Worm (Caenorhabditis elegans): ENCODE results near the gene wht-8.

wht-8 gene

DNA sequence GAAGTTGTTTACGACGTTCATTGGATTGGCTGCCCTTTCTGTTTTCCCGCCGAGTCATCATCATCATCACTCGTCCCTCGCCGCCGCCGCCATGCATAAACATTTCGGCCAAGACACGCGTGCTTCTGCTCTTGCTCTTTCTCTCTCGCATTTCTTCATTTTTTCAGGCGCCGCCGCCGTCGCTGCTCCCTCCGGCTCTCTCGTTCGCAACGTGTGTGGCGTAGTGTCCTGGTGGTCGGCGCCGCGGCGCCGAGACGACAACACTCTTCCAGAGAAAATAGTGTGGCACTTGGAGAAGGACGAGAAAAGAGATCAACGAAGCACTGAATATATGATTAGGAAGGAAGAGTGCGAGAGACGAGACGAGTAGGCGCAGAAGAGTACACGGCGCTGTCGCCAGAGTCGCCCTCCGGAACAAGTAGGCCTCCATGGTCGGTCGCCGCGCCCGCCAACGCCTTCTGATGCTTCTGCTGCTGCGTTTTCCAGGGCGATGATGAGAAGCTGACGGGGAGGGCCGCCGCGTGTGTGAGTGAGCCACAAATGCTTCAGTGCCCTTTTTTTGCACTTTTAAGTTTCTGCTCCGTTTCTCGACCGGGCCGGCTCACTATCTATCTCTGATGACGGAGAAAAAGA is 33.0 kb upstream of the wht-8 start (continued):
- TF ChIP-seq blmp-1 (tag; optimal IDR thresholded peaks at IDR 0.05), result no peak
- TF ChIP-seq C16A3.4 (tag; optimal IDR thresholded peaks at IDR 0.05), result no peak
- TF ChIP-seq hlh-17 (GFP tag; optimal IDR thresholded peaks at IDR 0.05; ENCODE audit: borderline replicate concordance), result no peak
- no peak for TF ChIP-seq hpl-2 (GFP tag; optimal IDR thresholded peaks at IDR 0.05)
- TF ChIP-seq C34B4.2 (tag; optimal IDR thresholded peaks at IDR 0.05), result no peak
- TF ChIP-seq nhr-237 (tag; optimal IDR thresholded peaks at IDR 0.05), result no peak
- TF ChIP-seq lin-13 (GFP tag; optimal IDR thresholded peaks at IDR 0.05), result no peak
- peak; percentile 26 for TF ChIP-seq swsn-7 (tag; optimal IDR thresholded peaks at IDR 0.05)
- no peak for TF ChIP-seq ztf-11 (tag; optimal IDR thresholded peaks at IDR 0.05)
- no peak for TF ChIP-seq nhr-84 (tag; optimal IDR thresholded peaks at IDR 0.05)
- no peak for TF ChIP-seq irx-1 (tag; optimal IDR thresholded peaks at IDR 0.05)
- TF ChIP-seq unc-30 (tag; optimal IDR thresholded peaks at IDR 0.05), result no peak
- no peak for TF ChIP-seq unc-62 (GFP tag; optimal IDR thresholded peaks at IDR 0.05)
- TF ChIP-seq tbx-2 (tag; optimal IDR thresholded peaks at IDR 0.05), result no peak
- no peak for TF ChIP-seq alr-1 (tag; optimal IDR thresholded peaks at IDR 0.05; ENCODE audit: borderline replicate concordance)
- no peak for TF ChIP-seq ama-1 (optimal IDR thresholded peaks at IDR 0.05)
- no peak for TF ChIP-seq unc-98 (GFP tag; IDR thresholded peaks at IDR 0.05)
- TF ChIP-seq dsc-1 (tag; optimal IDR thresholded peaks at IDR 0.05), result peak; percentile 19
- no peak for TF ChIP-seq pag-3 (tag; optimal IDR thresholded peaks at IDR 0.05; ENCODE audit: borderline replicate concordance, insufficient read depth)
- no peak for TF ChIP-seq sptf-1 (tag; optimal IDR thresholded peaks at IDR 0.05)
- no peak for TF ChIP-seq sox-4 (tag; optimal IDR thresholded peaks at IDR 0.05)
- peak; percentile 10 for TF ChIP-seq mep-1 (tag; optimal IDR thresholded peaks at IDR 0.05)
- no peak for TF ChIP-seq lin-39 (tag; optimal IDR thresholded peaks at IDR 0.05)
- no peak for TF ChIP-seq egl-27 (tag; optimal IDR thresholded peaks at IDR 0.05)
- peak; percentile 88 for TF ChIP-seq fkh-10 (GFP tag; optimal IDR thresholded peaks at IDR 0.05)
- TF ChIP-seq tlp-1 (tag; optimal IDR thresholded peaks at IDR 0.05), result no peak
- no peak for TF ChIP-seq zip-4 (GFP tag; optimal IDR thresholded peaks at IDR 0.05)
- no peak for TF ChIP-seq lin-15B (tag; optimal IDR thresholded peaks at IDR 0.05)
- no peak for TF ChIP-seq skn-1 (tag; optimal IDR thresholded peaks at IDR 0.05)
- TF ChIP-seq fos-1 (tag; optimal IDR thresholded peaks at IDR 0.05), result no peak
- TF ChIP-seq lsy-2 (tag; optimal IDR thresholded peaks at IDR 0.05), result peak in 1 of 2 experiments; percentile 5
- TF ChIP-seq nhr-76 (tag; optimal IDR thresholded peaks at IDR 0.05), result no peak
- no peak for TF ChIP-seq sup-37 (GFP tag; optimal IDR thresholded peaks at IDR 0.05)
- TF ChIP-seq ztf-4 (tag; optimal IDR thresholded peaks at IDR 0.05), result no peak
- TF ChIP-seq nhr-12 (tag; optimal IDR thresholded peaks at IDR 0.05), result no peak
- peak in 1 of 2 experiments; percentile 0 for TF ChIP-seq efl-1 (optimal IDR thresholded peaks at IDR 0.05)
- TF ChIP-seq efl-1 (GFP tag; optimal IDR thresholded peaks at IDR 0.05 in 1 of 2), result no peak
- no peak for TF ChIP-seq nhr-20 (tag; optimal IDR thresholded peaks at IDR 0.05)
- no peak for TF ChIP-seq C04F5.9 (tag; optimal IDR thresholded peaks at IDR 0.05)
- peak; percentile 48 for TF ChIP-seq unc-86 (tag; optimal IDR thresholded peaks at IDR 0.05)
- TF ChIP-seq pqm-1 (tag; optimal IDR thresholded peaks at IDR 0.05), result no peak
- no peak for TF ChIP-seq fkh-4 (tag; optimal IDR thresholded peaks at IDR 0.05; ENCODE audit: borderline replicate concordance)
- no peak for TF ChIP-seq mab-9 (GFP tag; IDR thresholded peaks at IDR 0.05)
- no peak for TF ChIP-seq ceh-8 (GFP tag; optimal IDR thresholded peaks at IDR 0.05)
- TF ChIP-seq nhr-11 (tag; optimal IDR thresholded peaks at IDR 0.05), result no peak
- peak; percentile 4 for TF ChIP-seq rnt-1 (tag; optimal IDR thresholded peaks at IDR 0.05)
- peak; percentile 94 for TF ChIP-seq lin-14 (GFP tag; optimal IDR thresholded peaks at IDR 0.05)
